Fruit fly (Drosophila melanogaster) whole organism, prepupa: ENCODE measurements around the gene kni.

ENCODE experiments used
- Blimp-1 ChIP-seq: fragments of 200-800 bp; sonication (Bioruptor generic); optimal IDR thresholded peaks from 3 replicates; lab custom pipeline; 2017; ENCODE audit warnings: missing biosample characterization, missing genetic modification characterization, mild to moderate bottlenecking, moderate library complexity, missing genetic modification reagents
- CG10631 ChIP-seq: fragments of 200-800 bp; sonication (Bioruptor generic); optimal IDR thresholded peaks from 2 replicates; lab custom pipeline; 2016; ENCODE audit warnings: missing biosample characterization, missing genetic modification characterization
- CG11902 ChIP-seq: fragments of 200-800 bp; sonication (Bioruptor generic); optimal IDR thresholded peaks from 3 replicates; lab custom pipeline; 2016; ENCODE audit warnings: missing biosample characterization, missing genetic modification characterization
- CG15336 ChIP-seq: fragments of 200-800 bp; sonication (Bioruptor generic); IDR thresholded peaks from 2 replicates; pipeline ENCODE4 v1.3.6; 2022; ENCODE audit warnings: missing biosample characterization, missing genetic modification characterization
- CG1621 ChIP-seq: fragments of 200-800 bp; sonication (Bioruptor generic); optimal IDR thresholded peaks from 3 replicates; lab custom pipeline; 2018; ENCODE audit warnings: missing biosample characterization, mild to moderate bottlenecking, missing genetic modification characterization
- CG3032 ChIP-seq: fragments of 200-800 bp; optimal IDR thresholded peaks from 2 replicates; lab custom pipeline; 2019; ENCODE audit warnings: missing biosample characterization, mild to moderate bottlenecking, missing genetic modification characterization, moderate library complexity
- CG32006 ChIP-seq: fragments of 200-800 bp; sonication (Bioruptor generic); optimal IDR thresholded peaks from 3 replicates; lab custom pipeline; 2017; ENCODE audit warnings: missing biosample characterization, mild to moderate bottlenecking, missing genetic modification characterization
- CG34406 ChIP-seq: fragments of 200-800 bp; sonication (Bioruptor generic); optimal IDR thresholded peaks from 3 replicates; lab custom pipeline; 2016; ENCODE audit warnings: missing biosample characterization, missing genetic modification characterization
- CG6808 ChIP-seq: fragments of 200-800 bp; sonication (Bioruptor generic); optimal IDR thresholded peaks from 3 replicates; lab custom pipeline; 2017; ENCODE audit warnings: missing biosample characterization, missing genetic modification characterization, mild to moderate bottlenecking, moderate library complexity, missing genetic modification reagents
- CG7368 ChIP-seq: fragments of 200-800 bp; sonication (Bioruptor generic); optimal IDR thresholded peaks from 3 replicates; lab custom pipeline; 2016; ENCODE audit warnings: missing biosample characterization, missing genetic modification characterization
- CG8632 ChIP-seq: fragments of 200-800 bp; sonication (Bioruptor generic); optimal IDR thresholded peaks from 3 replicates; lab custom pipeline; 2016; ENCODE audit warnings: missing biosample characterization, missing genetic modification characterization
- Eip75B ChIP-seq: fragments of 200-800 bp; sonication (Bioruptor generic); optimal IDR thresholded peaks from 3 replicates; lab custom pipeline; 2016; ENCODE audit warnings: missing biosample characterization, missing genetic modification characterization
- Eip78C ChIP-seq: fragments of 200-800 bp; sonication (Bioruptor generic); peaks from one replicate; lab custom pipeline; 2016; ENCODE audit warnings: missing biosample characterization, missing genetic modification characterization
- Eip93F ChIP-seq: fragments of 200-800 bp; sonication (Bioruptor generic); optimal IDR thresholded peaks from 2 replicates; lab custom pipeline; 2016; ENCODE audit warnings: missing biosample characterization, mild to moderate bottlenecking, missing genetic modification characterization
- Ets21C ChIP-seq: fragments of 200-800 bp; sonication (Bioruptor generic); optimal IDR thresholded peaks from 3 replicates; lab custom pipeline; 2016; ENCODE audit warnings: missing biosample characterization, missing genetic modification characterization
- Gug ChIP-seq: fragments of 200-800 bp; sonication (Bioruptor generic); IDR thresholded peaks from 2 replicates; pipeline ENCODE4 v1.3.6; 2022; ENCODE audit warnings: missing biosample characterization, missing genetic modification characterization
- Hr38 ChIP-seq: sonication (Bioruptor generic); optimal IDR thresholded peaks from 2 replicates; lab custom pipeline; 2016; ENCODE audit warnings: missing biosample characterization, missing genetic modification characterization
- Hr39 ChIP-seq: fragments of 200-800 bp; sonication (Bioruptor generic); optimal IDR thresholded peaks from 2 replicates; lab custom pipeline; 2016; ENCODE audit warnings: missing biosample characterization, missing genetic modification characterization
- Hr4 ChIP-seq: fragments of 200-800 bp; sonication (Bioruptor generic); optimal IDR thresholded peaks from 3 replicates; lab custom pipeline; 2016; ENCODE audit warnings: missing biosample characterization, missing genetic modification characterization
- Lpt ChIP-seq: fragments of 200-800 bp; sonication (Bioruptor generic); optimal IDR thresholded peaks from 3 replicates; lab custom pipeline; 2016; ENCODE audit warnings: missing biosample characterization, missing genetic modification characterization
- Met ChIP-seq: fragments of 200-800 bp; sonication (Bioruptor generic); optimal IDR thresholded peaks from 3 replicates; lab custom pipeline; 2016; ENCODE audit warnings: missing biosample characterization, missing genetic modification characterization
- Smox ChIP-seq: fragments of 200-800 bp; sonication (Bioruptor generic); optimal IDR thresholded peaks from 3 replicates; lab custom pipeline; 2016; ENCODE audit warnings: missing biosample characterization, missing genetic modification characterization
- Sox102F ChIP-seq: fragments of 200-800 bp; sonication (Bioruptor generic); optimal IDR thresholded peaks from 2 replicates; lab custom pipeline; 2016; ENCODE audit warnings: missing biosample characterization, mild to moderate bottlenecking, missing genetic modification characterization
- Sox15 ChIP-seq: fragments of 200-800 bp; sonication (Bioruptor generic); optimal IDR thresholded peaks from 3 replicates; lab custom pipeline; 2016; ENCODE audit warnings: missing biosample characterization, missing genetic modification characterization
- acj6 ChIP-seq: fragments of 200-800 bp; sonication (Bioruptor generic); optimal IDR thresholded peaks from 3 replicates; lab custom pipeline; 2016; ENCODE audit warnings: missing biosample characterization, missing genetic modification characterization
- cyc ChIP-seq: fragments of 200-800 bp; sonication (Bioruptor generic); optimal IDR thresholded peaks from 3 replicates; lab custom pipeline; 2016; ENCODE audit warnings: missing biosample characterization, missing genetic modification characterization
- dac ChIP-seq: fragments of 200-800 bp; sonication (Bioruptor generic); optimal IDR thresholded peaks from 2 replicates; lab custom pipeline; 2017; ENCODE audit warnings: missing biosample characterization, mild to moderate bottlenecking, missing genetic modification characterization
- eg ChIP-seq: fragments of 200-800 bp; sonication (Bioruptor generic); IDR thresholded peaks from 3 replicates; pipeline ENCODE4 v1.3.6; 2022; ENCODE audit warnings: missing biosample characterization, missing genetic modification characterization
- esn ChIP-seq: fragments of 200-800 bp; sonication (Bioruptor generic); optimal IDR thresholded peaks from 2 replicates; lab custom pipeline; 2016; ENCODE audit warnings: missing biosample characterization, mild to moderate bottlenecking, missing genetic modification characterization, moderate library complexity
- fd59A ChIP-seq: fragments of 200-800 bp; sonication (Bioruptor generic); optimal IDR thresholded peaks from 2 replicates; lab custom pipeline; 2017; ENCODE audit warnings: missing biosample characterization, mild to moderate bottlenecking, missing genetic modification characterization, missing genetic modification reagents
- fkh ChIP-seq: fragments of 200-800 bp; sonication (Bioruptor generic); optimal IDR thresholded peaks from 3 replicates; lab custom pipeline; 2017; ENCODE audit warnings: missing biosample characterization, mild to moderate bottlenecking, missing genetic modification characterization, moderate library complexity
- net ChIP-seq: fragments of 200-800 bp; sonication (Bioruptor generic); optimal IDR thresholded peaks from 3 replicates; lab custom pipeline; 2016; ENCODE audit warnings: missing biosample characterization, missing genetic modification characterization
- ss ChIP-seq, 2 experiments: fragments of 200-800 bp; sonication (Bioruptor generic); optimal IDR thresholded peaks; 2 replicates in 1 of 2; 3 replicates in 1 of 2; lab custom pipeline; 2017 to 2018; ENCODE audit warnings: mild to moderate bottlenecking in 2 of 2, missing biosample characterization in 2 of 2, missing genetic modification characterization in 2 of 2, moderate library complexity in 1 of 2
- svp ChIP-seq: fragments of 200-800 bp; sonication (Bioruptor generic); peaks from one replicate; lab custom pipeline; 2016; ENCODE audit warnings: missing biosample characterization, missing genetic modification characterization
- topi ChIP-seq: fragments of 200-800 bp; sonication (Bioruptor generic); optimal IDR thresholded peaks from 3 replicates; lab custom pipeline; 2016; ENCODE audit warnings: missing biosample characterization, missing genetic modification characterization
- vri ChIP-seq: fragments of 200-800 bp; sonication (Bioruptor generic); optimal IDR thresholded peaks from 3 replicates; lab custom pipeline; 2016; ENCODE audit warnings: missing biosample characterization, mild to moderate bottlenecking, missing genetic modification characterization

Gene kni

dm6 chr3L:20711397-20711796 lies 16.2 kb upstream of the kni start (continued):
- TF ChIP-seq CG11902 (GFP tag; lab: Kevin White, UChicago) (no peak), Lpt (GFP tag; lab: Kevin White, UChicago) (no peak), ss (GFP tag; optimal IDR thresholded peaks at IDR 0.05; lab: Kevin White, UChicago) (no peak), vri (peak; percentile 71), CG32006 (peak; percentile 25), esn (GFP tag; lab: Kevin White, UChicago) (peak; percentile 54), eg (no peak), Hr4 (peak; percentile 52), acj6 (GFP tag; lab: Kevin White, UChicago) (peak; percentile 41), CG34406 (GFP tag; lab: Kevin White, UChicago) (no peak), CG7368 (GFP tag; lab: Kevin White, UChicago) (no peak), Blimp-1 (GFP tag; lab: Kevin White, UChicago) (no peak), Hr38 (GFP tag; lab: Kevin White, UChicago) (no peak), Ets21C (GFP tag; lab: Kevin White, UChicago) (peak; percentile 23), Sox15 (GFP tag; lab: Kevin White, UChicago) (no peak), Eip93F (no peak), CG6808 (no peak), fkh (GFP tag; lab: Kevin White, UChicago) (no peak), CG3032 (no peak), CG10631 (GFP tag; lab: Kevin White, UChicago) (no peak), cyc (GFP tag; lab: Kevin White, UChicago) (peak; percentile 59), CG1621 (tag; lab: Kevin White, UChicago) (no peak), fd59A (GFP tag; lab: Kevin White, UChicago) (no peak)

dm6 chr3L:20710475-20711177 lies 15.4 kb upstream of the kni start:
- TF ChIP-seq Gug (GFP tag; lab: Robert Waterston, UW) (no peak), Eip93F (no peak), CG32006 (peak; percentile 24), Hr4 (peak; percentile 30), Eip78C (GFP tag; lab: Kevin White, UChicago) (peak; percentile 33), acj6 (GFP tag; lab: Kevin White, UChicago) (peak; percentile 17), CG15336 (0 out of 2 replicates have a peak, but pooled peaks have one; percentile 30), CG8632 (GFP tag; lab: Kevin White, UChicago) (no peak)

- TF ChIP-seq Eip75B, result no peak
- TF ChIP-seq Eip78C (GFP tag; lab: Kevin White, UChicago), result peak; percentile 77
- TF ChIP-seq dac (GFP tag; lab: Kevin White, UChicago), result no peak
- TF ChIP-seq CG15336, result no peak
- TF ChIP-seq Hr39 (GFP tag; lab: Kevin White, UChicago), result no peak
- TF ChIP-seq Met (GFP tag; lab: Kevin White, UChicago), result peak; percentile 11
- TF ChIP-seq Smox (GFP tag; lab: Kevin White, UChicago), result peak; percentile 19
- peak; percentile 55 for TF ChIP-seq svp
- no peak for TF ChIP-seq Hr38 (GFP tag; lab: Kevin White, UChicago)
- TF ChIP-seq esn (GFP tag; lab: Kevin White, UChicago), result peak; percentile 3
- peak; percentile 5 for TF ChIP-seq Sox102F (GFP tag; lab: Kevin White, UChicago)
- TF ChIP-seq topi, result peak; percentile 12
- TF ChIP-seq CG10631 (GFP tag; lab: Kevin White, UChicago), result no peak
- no peak for TF ChIP-seq net (GFP tag; lab: Kevin White, UChicago)
- TF ChIP-seq CG11902 (GFP tag; lab: Kevin White, UChicago), result no peak
- no peak for TF ChIP-seq CG7368 (GFP tag; lab: Kevin White, UChicago)
Measured at dm6 chr3L:20707217-20707616, 12.0 kb upstream of the kni start.
